Worm (Caenorhabditis elegans) whole organism, L2 larva: ENCODE measurements around the gene fbxa-184.

Source experiments
- F13H6.1 ChIP-seq: sonication (generic microtip); optimal IDR thresholded peaks from 2 replicates; lab custom pipeline; 2016; ENCODE audit warnings: missing genetic modification characterization, missing compliant biosample characterization
- R02D3.7 ChIP-seq: fragments of 150-350 bp; optimal IDR thresholded peaks from 2 replicates; lab custom pipeline; 2014; ENCODE audit warnings: missing biosample characterization, missing genetic modification characterization
- Y55F3AM.14 ChIP-seq: fragments of 200-800 bp; sonication (Bioruptor generic); optimal IDR thresholded peaks from 2 replicates; lab custom pipeline; 2018; ENCODE audit warnings: mild to moderate bottlenecking, missing genetic modification characterization, missing compliant biosample characterization
- ZK546.5 ChIP-seq: sonication (generic microtip); optimal IDR thresholded peaks from 2 replicates; lab custom pipeline; 2017; ENCODE audit warnings: missing biosample characterization, missing genetic modification characterization
- alr-1 ChIP-seq: fragments of 150-350 bp; optimal IDR thresholded peaks from 2 replicates; lab custom pipeline; 2014; ENCODE audit warnings: missing biosample characterization, missing genetic modification characterization
- aly-2 ChIP-seq: fragments of 150-350 bp; optimal IDR thresholded peaks from 2 replicates; lab custom pipeline; 2014; ENCODE audit warnings: missing biosample characterization, missing genetic modification characterization
- ama-1 ChIP-seq: fragments of 150-350 bp; optimal IDR thresholded peaks from 2 replicates; lab custom pipeline; 2018; ENCODE audit warnings: inconsistent platforms
- blmp-1 ChIP-seq: sonication (generic microtip); optimal IDR thresholded peaks from 2 replicates; lab custom pipeline; 2017; ENCODE audit warnings: missing genetic modification characterization, mild to moderate bottlenecking, missing compliant biosample characterization, antibody characterized with exemption, moderate library complexity; ENCODE audit not compliant: insufficient read depth
- ceh-16 ChIP-seq: fragments of 150-350 bp; optimal IDR thresholded peaks from 2 replicates; lab custom pipeline; 2014; ENCODE audit warnings: missing biosample characterization, missing genetic modification characterization
- ceh-82 ChIP-seq: fragments of 150-350 bp; optimal IDR thresholded peaks from 2 replicates; lab custom pipeline; 2014; ENCODE audit warnings: missing biosample characterization, missing genetic modification characterization
- crh-2 ChIP-seq: sonication (generic microtip); optimal IDR thresholded peaks from 2 replicates; lab custom pipeline; 2017; ENCODE audit warnings: missing biosample characterization, missing genetic modification characterization
- dmd-4 ChIP-seq: sonication (generic microtip); optimal IDR thresholded peaks from 2 replicates; lab custom pipeline; 2017; ENCODE audit warnings: missing biosample characterization, missing genetic modification characterization
- egl-27 ChIP-seq: sonication (generic microtip); optimal IDR thresholded peaks from 3 replicates; lab custom pipeline; 2017; ENCODE audit warnings: missing biosample characterization, missing genetic modification reagents, missing genetic modification characterization
- elt-3 ChIP-seq: sonication (generic microtip); optimal IDR thresholded peaks from 2 replicates; lab custom pipeline; 2017; ENCODE audit warnings: missing biosample characterization, missing genetic modification characterization
- fos-1 ChIP-seq: fragments of 150-350 bp; optimal IDR thresholded peaks from 2 replicates; lab custom pipeline; 2014; ENCODE audit warnings: missing biosample characterization, missing genetic modification characterization
- gmeb-1 ChIP-seq: fragments of 150-350 bp; optimal IDR thresholded peaks from 2 replicates; lab custom pipeline; 2014; ENCODE audit warnings: missing biosample characterization, missing genetic modification characterization
- lin-13 ChIP-seq: fragments of 150-350 bp; optimal IDR thresholded peaks from 2 replicates; lab custom pipeline; 2014; ENCODE audit warnings: missing biosample characterization, missing genetic modification reagents, missing genetic modification characterization
- lsy-2 ChIP-seq, 2 experiments: fragments of 150-350 bp in 1 of 2; sonication (generic microtip) in 1 of 2; optimal IDR thresholded peaks; 2 replicates each; lab custom pipeline; 2014 to 2017; ENCODE audit warnings: missing biosample characterization in 2 of 2, missing genetic modification characterization in 2 of 2
- mbf-1 ChIP-seq: sonication (generic microtip); optimal IDR thresholded peaks from 2 replicates; lab custom pipeline; 2017; ENCODE audit warnings: missing biosample characterization, missing genetic modification characterization
- mdl-1 ChIP-seq, 2 experiments: fragments of 150-350 bp in 1 of 2; sonication (generic microtip) in 1 of 2; optimal IDR thresholded peaks; 2 replicates each; lab custom pipeline; 2017; ENCODE audit warnings: missing biosample characterization in 2 of 2, missing genetic modification characterization in 2 of 2
- nhr-10 ChIP-seq: sonication (generic microtip); optimal IDR thresholded peaks from 2 replicates; lab custom pipeline; 2017; ENCODE audit warnings: missing biosample characterization, missing genetic modification characterization
- nhr-11 ChIP-seq: fragments of 150-350 bp; optimal IDR thresholded peaks from 2 replicates; lab custom pipeline; 2014; ENCODE audit warnings: missing biosample characterization, missing genetic modification characterization
- nhr-129 ChIP-seq: fragments of 150-350 bp; optimal IDR thresholded peaks from 2 replicates; lab custom pipeline; 2014; ENCODE audit warnings: missing biosample characterization, missing genetic modification characterization
- nhr-21 ChIP-seq: fragments of 150-350 bp; optimal IDR thresholded peaks from 2 replicates; lab custom pipeline; 2014; ENCODE audit warnings: missing biosample characterization, missing genetic modification characterization
- nhr-23 ChIP-seq: fragments of 150-350 bp; optimal IDR thresholded peaks from 2 replicates; lab custom pipeline; 2014; ENCODE audit warnings: missing biosample characterization, missing genetic modification reagents, missing genetic modification characterization
- nhr-237 ChIP-seq: fragments of 150-350 bp; optimal IDR thresholded peaks from 2 replicates; lab custom pipeline; 2014; ENCODE audit warnings: missing biosample characterization, missing genetic modification characterization
- nhr-25 ChIP-seq: fragments of 150-350 bp; sonication (generic microtip); optimal IDR thresholded peaks from 3 replicates; lab custom pipeline; 2014; ENCODE audit warnings: missing biosample characterization, missing genetic modification characterization
- nhr-6 ChIP-seq: fragments of 150-350 bp; optimal IDR thresholded peaks from 2 replicates; lab custom pipeline; 2014; ENCODE audit warnings: missing biosample characterization, missing genetic modification characterization
- nhr-77 ChIP-seq: fragments of 150-350 bp; optimal IDR thresholded peaks from 2 replicates; lab custom pipeline; 2014; ENCODE audit warnings: missing biosample characterization, missing genetic modification characterization
- peb-1 ChIP-seq: fragments of 150-350 bp; optimal IDR thresholded peaks from 2 replicates; lab custom pipeline; 2014; ENCODE audit warnings: missing biosample characterization, missing genetic modification characterization
- sma-3 ChIP-seq: sonication (generic microtip); optimal IDR thresholded peaks from 2 replicates; lab custom pipeline; 2016; ENCODE audit warnings: missing genetic modification reagents, missing genetic modification characterization, missing compliant biosample characterization
- sma-9 ChIP-seq, 2 experiments: fragments of 150-350 bp in 1 of 2; sonication (generic microtip) in 1 of 2; optimal IDR thresholded peaks; 2 replicates each; lab custom pipeline; 2014 to 2016; ENCODE audit warnings: missing genetic modification characterization in 2 of 2, mild to moderate bottlenecking in 1 of 2, missing biosample characterization in 1 of 2, missing compliant biosample characterization in 1 of 2, missing genetic modification reagents in 1 of 2, moderate library complexity in 1 of 2
- unc-39 ChIP-seq: fragments of 150-350 bp; optimal IDR thresholded peaks from 2 replicates; lab custom pipeline; 2014; ENCODE audit warnings: missing biosample characterization, missing genetic modification characterization
- unc-55 ChIP-seq: fragments of 150-350 bp; sonication (generic microtip); optimal IDR thresholded peaks from 3 replicates; lab custom pipeline; 2014; ENCODE audit warnings: missing biosample characterization, missing genetic modification reagents, missing genetic modification characterization
- unc-62 ChIP-seq: fragments of 150-350 bp; optimal IDR thresholded peaks from 2 replicates; lab custom pipeline; 2014; ENCODE audit warnings: missing biosample characterization, missing genetic modification reagents, missing genetic modification characterization
- zag-1 ChIP-seq: fragments of 150-350 bp; optimal IDR thresholded peaks from 2 replicates; lab custom pipeline; 2014; ENCODE audit warnings: missing biosample characterization, missing genetic modification characterization
- ztf-1 ChIP-seq: fragments of 200-800 bp; sonication (Bioruptor generic); conservative IDR thresholded peaks from 2 replicates; pipeline ENCODE4 v1.3.6; 2022; ENCODE audit warnings: missing genetic modification characterization, missing compliant biosample characterization
- ztf-11 ChIP-seq: sonication (generic microtip); optimal IDR thresholded peaks from 2 replicates; lab custom pipeline; 2017; ENCODE audit warnings: missing biosample characterization, missing genetic modification characterization
- ztf-4 ChIP-seq: fragments of 150-350 bp; optimal IDR thresholded peaks from 2 replicates; lab custom pipeline; 2014; ENCODE audit warnings: missing biosample characterization, missing genetic modification characterization

The fbxa-184 gene

DNA sequence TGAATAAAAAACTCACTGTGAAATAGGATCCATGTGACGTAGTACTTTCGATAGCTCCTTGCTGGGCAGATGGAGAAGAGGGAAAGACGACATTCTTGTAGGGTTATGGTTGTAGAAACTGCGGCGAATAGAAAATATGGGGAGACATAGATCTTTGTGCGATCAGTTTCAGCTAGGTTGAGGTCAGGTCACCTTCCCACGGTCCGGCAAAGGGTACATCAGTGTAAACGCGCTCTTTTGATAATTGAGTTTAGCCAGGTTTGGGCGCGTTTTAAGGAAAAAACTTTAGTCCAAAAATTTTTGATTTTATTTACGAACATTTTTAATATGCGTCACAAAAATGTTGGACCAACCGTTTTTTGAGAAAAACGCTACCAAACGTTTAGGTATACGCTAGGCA lies 46.0 kb downstream of the fbxa-184 start, which contains the start of gene F36H5.17:
TSS of gene F36H5.17 (minus strand) at position 101 of the 400 bp plus-strand sequence.
- TF ChIP-seq ceh-82 (tag; lab: Kevin White, UChicago) (no peak), fos-1 (no peak), F13H6.1 (tag; lab: Kevin White, UChicago) (no peak), unc-39 (no peak), elt-3 (tag; lab: Kevin White, UChicago) (no peak)

- TF ChIP-seq ztf-11 (tag; lab: Kevin White, UChicago) (no peak), R02D3.7 (tag; lab: Kevin White, UChicago) (no peak), nhr-129 (tag; lab: Kevin White, UChicago) (no peak), peb-1 (tag; lab: Kevin White, UChicago) (no peak), ZK546.5 (tag; lab: Kevin White, UChicago) (no peak), ceh-82 (tag; lab: Kevin White, UChicago) (no peak), mbf-1 (tag; lab: Kevin White, UChicago) (no peak), mdl-1 (tag; optimal IDR thresholded peaks at IDR 0.05; lab: Kevin White, UChicago) (no peak), nhr-21 (tag; lab: Kevin White, UChicago) (no peak), elt-3 (tag; lab: Kevin White, UChicago) (no peak), crh-2 (tag; lab: Kevin White, UChicago) (no peak), nhr-11 (tag; lab: Kevin White, UChicago) (no peak), unc-62 (no peak), nhr-6 (tag; lab: Kevin White, UChicago) (no peak), gmeb-1 (tag; lab: Kevin White, UChicago) (no peak), blmp-1 (tag; lab: Kevin White, UChicago) (no peak), zag-1 (tag; lab: Kevin White, UChicago) (no peak), fos-1 (no peak), Y55F3AM.14 (GFP tag; lab: Kevin White, UChicago) (no peak), ama-1 (lab: Kevin White, UChicago) (no peak)
Observed at ce11 chrII:1756582-1756981, 46.5 kb downstream of the fbxa-184 start, which contains the start of gene fbxb-53. Gene fbxb-53, plus strand, starts transcription at chrII:1756882.

DNA sequence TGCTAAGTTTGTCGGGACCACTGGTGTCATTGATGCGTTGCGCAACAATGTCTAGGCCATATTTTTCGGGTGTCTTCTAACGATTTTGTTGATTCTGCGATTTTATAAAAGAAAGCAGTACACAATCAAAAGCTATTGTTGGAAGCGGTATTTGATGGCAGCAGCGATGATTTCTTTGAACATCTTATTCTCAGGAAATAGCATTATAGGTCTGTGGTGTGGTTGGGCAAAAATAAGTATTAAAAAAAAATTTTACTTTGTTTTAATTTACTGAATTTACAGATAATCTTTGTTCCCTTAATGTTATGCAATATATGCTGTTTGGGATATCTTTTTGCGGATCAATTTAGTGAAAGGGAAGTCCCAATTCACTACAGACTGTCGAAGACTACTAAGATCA lies 47.0 kb downstream of the fbxa-184 start, which contains the start of gene F36H5.10:
TSS of gene F36H5.10 (plus strand) at position 301 of the 400 bp plus-strand sequence.
- TF ChIP-seq sma-9 (GFP tag; optimal IDR thresholded peaks at IDR 0.05; lab: Kevin White, UChicago) (no peak), sma-9 (tag; optimal IDR thresholded peaks at IDR 0.05; lab: Kevin White, UChicago) (no peak), unc-39 (no peak), lsy-2 (tag; optimal IDR thresholded peaks at IDR 0.05; lab: Kevin White, UChicago) (no peak), ztf-1 (GFP tag; lab: Robert Waterston, UW) (no peak), ceh-82 (tag; lab: Kevin White, UChicago) (no peak), unc-55 (GFP tag; lab: Kevin White, UChicago) (no peak), peb-1 (tag; lab: Kevin White, UChicago) (no peak), elt-3 (tag; lab: Kevin White, UChicago) (no peak)

DNA sequence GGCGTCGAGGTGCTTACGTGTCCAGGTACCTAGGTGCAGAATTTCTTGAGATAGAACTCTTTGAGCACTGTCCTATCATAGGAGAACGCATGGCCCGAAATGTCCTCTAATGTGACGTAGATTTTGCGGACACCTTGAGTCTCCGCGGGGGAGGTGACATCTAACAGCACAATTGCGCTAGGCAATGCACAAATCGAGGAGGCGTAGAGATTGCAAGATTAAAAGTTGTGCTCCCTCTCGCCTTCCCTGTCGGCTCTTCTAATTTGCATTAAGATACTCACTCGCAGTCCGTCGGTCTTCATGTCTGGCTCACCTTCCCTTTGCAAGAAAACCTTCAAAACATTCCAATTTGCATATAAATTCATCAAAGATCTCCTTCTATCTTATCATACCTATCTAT lies 49.5 kb downstream of the fbxa-184 start, which contains the start of gene F36H5.18:
TSS of gene F36H5.18 (plus strand) at position 301 of the 400 bp plus-strand sequence.
- TF ChIP-seq nhr-10 (tag; lab: Kevin White, UChicago) (no peak), nhr-237 (no peak), ztf-11 (tag; lab: Kevin White, UChicago) (no peak), alr-1 (tag; lab: Kevin White, UChicago) (no peak), lsy-2 (tag; optimal IDR thresholded peaks at IDR 0.05; lab: Kevin White, UChicago) (no peak), unc-39 (no peak), ztf-4 (tag; lab: Kevin White, UChicago) (no peak), nhr-25 (tag; lab: Kevin White, UChicago) (no peak), egl-27 (no peak), dmd-4 (no peak), elt-3 (tag; lab: Kevin White, UChicago) (no peak), ZK546.5 (tag; lab: Kevin White, UChicago) (no peak), lin-13 (GFP tag; lab: Kevin White, UChicago) (no peak), nhr-23 (tag; lab: Kevin White, UChicago) (no peak), blmp-1 (tag; lab: Kevin White, UChicago) (no peak), nhr-77 (tag; lab: Kevin White, UChicago) (no peak), ceh-16 (no peak), gmeb-1 (tag; lab: Kevin White, UChicago) (no peak), sma-3 (GFP tag; lab: Kevin White, UChicago) (no peak), aly-2 (tag; lab: Kevin White, UChicago) (no peak)
